Fruit fly (Drosophila melanogaster) whole organism, pupa: ENCODE measurements around the gene Gr93c.

ENCODE experiments used
- CG10348 ChIP-seq: fragments of 200-800 bp; sonication (Bioruptor generic); IDR thresholded peaks from 2 replicates; pipeline ENCODE4 v1.3.6; 2022; ENCODE audit warnings: missing biosample characterization, missing genetic modification characterization
- CG12605 ChIP-seq: fragments of 200-800 bp; sonication (Bioruptor generic); IDR thresholded peaks from 2 replicates; pipeline ENCODE4 v1.3.6; 2022; ENCODE audit warnings: missing biosample characterization, missing genetic modification characterization
- CG13204 ChIP-seq: fragments of 200-800 bp; sonication (Bioruptor generic); optimal IDR thresholded peaks from 2 replicates; lab custom pipeline; 2018; ENCODE audit warnings: missing biosample characterization, mild to moderate bottlenecking, missing genetic modification characterization, moderate library complexity
- CG14655 ChIP-seq: fragments of 200-800 bp; sonication (Bioruptor generic); optimal IDR thresholded peaks from 3 replicates; lab custom pipeline; 2017; ENCODE audit warnings: mild to moderate bottlenecking, missing biosample characterization, missing genetic modification reagents, missing genetic modification characterization
- CG15710 ChIP-seq: fragments of 200-800 bp; sonication (Bioruptor generic); optimal IDR thresholded peaks from 2 replicates; lab custom pipeline; 2018; ENCODE audit warnings: missing biosample characterization, mild to moderate bottlenecking, missing genetic modification characterization, moderate library complexity
- CG17806 ChIP-seq: fragments of 200-800 bp; sonication (Bioruptor generic); optimal IDR thresholded peaks from 2 replicates; lab custom pipeline; 2018; ENCODE audit warnings: missing biosample characterization, mild to moderate bottlenecking, missing genetic modification characterization, moderate library complexity
- CG32121 ChIP-seq: fragments of 200-800 bp; sonication (Bioruptor generic); IDR thresholded peaks from 2 replicates; pipeline ENCODE4 v1.3.6; 2022; ENCODE audit warnings: missing biosample characterization, missing genetic modification characterization
- CG34367 ChIP-seq: fragments of 200-800 bp; sonication (Bioruptor generic); optimal IDR thresholded peaks from 2 replicates; lab custom pipeline; 2018; ENCODE audit warnings: missing biosample characterization, mild to moderate bottlenecking, missing genetic modification characterization
- CG4496 ChIP-seq: fragments of 200-800 bp; sonication (Bioruptor generic); IDR thresholded peaks from 3 replicates; pipeline ENCODE4 v1.3.6; 2022; ENCODE audit warnings: missing biosample characterization, missing genetic modification characterization
- CG8159 ChIP-seq: fragments of 200-800 bp; sonication (Bioruptor generic); optimal IDR thresholded peaks from 3 replicates; lab custom pipeline; 2018; ENCODE audit warnings: missing biosample characterization, mild to moderate bottlenecking, missing genetic modification characterization, moderate library complexity
- CG8301 ChIP-seq: fragments of 200-800 bp; sonication (Bioruptor generic); optimal IDR thresholded peaks from 2 replicates; lab custom pipeline; 2018; ENCODE audit warnings: missing biosample characterization, mild to moderate bottlenecking, missing genetic modification characterization
- CG9948 ChIP-seq: fragments of 200-800 bp; sonication (Bioruptor generic); optimal IDR thresholded peaks from 2 replicates; lab custom pipeline; 2018; ENCODE audit warnings: missing biosample characterization, mild to moderate bottlenecking, missing genetic modification characterization, moderate library complexity
- D1 ChIP-seq: fragments of 200-800 bp; sonication (Bioruptor generic); optimal IDR thresholded peaks from 2 replicates; lab custom pipeline; 2018; ENCODE audit warnings: missing biosample characterization, mild to moderate bottlenecking, missing genetic modification characterization, moderate library complexity
- EcR ChIP-seq: fragments of 200-800 bp; sonication (Bioruptor generic); optimal IDR thresholded peaks from 3 replicates; lab custom pipeline; 2019; ENCODE audit warnings: missing biosample characterization, missing genetic modification characterization, mild to moderate bottlenecking, moderate library complexity, missing genetic modification reagents
- Ets98B ChIP-seq: fragments of 200-800 bp; sonication (Bioruptor generic); IDR thresholded peaks from 2 replicates; pipeline ENCODE4 v1.3.6; 2022; ENCODE audit warnings: missing biosample characterization, missing genetic modification characterization
- Pif1A ChIP-seq: fragments of 200-800 bp; sonication (Bioruptor generic); optimal IDR thresholded peaks from 3 replicates; lab custom pipeline; 2016; ENCODE audit warnings: missing biosample characterization, missing genetic modification characterization
- Pif1B ChIP-seq: fragments of 200-800 bp; sonication (Bioruptor generic); optimal IDR thresholded peaks from 3 replicates; lab custom pipeline; 2016; ENCODE audit warnings: missing biosample characterization, missing genetic modification characterization
- Snoo ChIP-seq: fragments of 200-800 bp; sonication (Bioruptor generic); optimal IDR thresholded peaks from 3 replicates; lab custom pipeline; 2017; ENCODE audit warnings: missing biosample characterization, mild to moderate bottlenecking, missing genetic modification characterization, inconsistent platforms
- fd96Ca ChIP-seq: fragments of 200-800 bp; sonication (Bioruptor generic); IDR thresholded peaks from 3 replicates; pipeline ENCODE4 v1.3.6; 2022; ENCODE audit warnings: missing biosample characterization, missing genetic modification characterization
- gl ChIP-seq: fragments of 200-800 bp; sonication (Bioruptor generic); optimal IDR thresholded peaks from 2 replicates; lab custom pipeline; 2018; ENCODE audit warnings: missing biosample characterization, mild to moderate bottlenecking, missing genetic modification characterization
- rn ChIP-seq: fragments of 200-800 bp; sonication (Bioruptor generic); IDR thresholded peaks from 2 replicates; pipeline ENCODE4 v1.3.6; 2022; ENCODE audit warnings: missing biosample characterization, missing genetic modification characterization

The Gr93c gene

dm6 chr3R:21848271-21848670, 3.2 kb upstream of the Gr93c start:
- TF ChIP-seq Pif1A (GFP tag; lab: Kevin White, UChicago) (no peak), gl (tag; lab: Kevin White, UChicago) (no peak), CG8159 (no peak), CG8301 (tag; lab: Kevin White, UChicago) (no peak), EcR (peak; percentile 53), D1 (no peak), Snoo (no peak), CG32121 (GFP tag; lab: Robert Waterston, UW) (peak; percentile 28; the same call in 1 of the 2 replicates), CG4496 (peak; percentile 27; the same call in 1 of the 3 replicates), CG34367 (tag; lab: Kevin White, UChicago) (no peak), fd96Ca (GFP tag; lab: Robert Waterston, UW) (peak; percentile 36; the same call in 1 of the 3 replicates)

- TF ChIP-seq Ets98B: 0 out of 2 replicates have a peak, but pooled peaks have one; percentile 10
- no peak for TF ChIP-seq EcR
- TF ChIP-seq CG32121 (GFP tag; lab: Robert Waterston, UW): no peak
- no peak for TF ChIP-seq Snoo
- no peak for TF ChIP-seq CG17806 (tag; lab: Kevin White, UChicago)
- TF ChIP-seq CG4496: peak; percentile 65; the same call in 2 of the 3 replicates
Measured at dm6 chr3R:21847438-21847837, 2.4 kb upstream of the Gr93c start.

dm6 chr3R:21846559-21846958, 1.5 kb upstream of the Gr93c start, which contains the start of gene Gr93d:
Gene Gr93d, minus strand, starts transcription at chr3R:21846659.
- TF ChIP-seq Ets98B (no peak), CG12605 (GFP tag; lab: Robert Waterston, UW) (no peak), EcR (no peak), CG32121 (GFP tag; lab: Robert Waterston, UW) (no peak), CG13204 (GFP tag; lab: Kevin White, UChicago) (no peak), Pif1B (GFP tag; lab: Kevin White, UChicago) (no peak)

DNA sequence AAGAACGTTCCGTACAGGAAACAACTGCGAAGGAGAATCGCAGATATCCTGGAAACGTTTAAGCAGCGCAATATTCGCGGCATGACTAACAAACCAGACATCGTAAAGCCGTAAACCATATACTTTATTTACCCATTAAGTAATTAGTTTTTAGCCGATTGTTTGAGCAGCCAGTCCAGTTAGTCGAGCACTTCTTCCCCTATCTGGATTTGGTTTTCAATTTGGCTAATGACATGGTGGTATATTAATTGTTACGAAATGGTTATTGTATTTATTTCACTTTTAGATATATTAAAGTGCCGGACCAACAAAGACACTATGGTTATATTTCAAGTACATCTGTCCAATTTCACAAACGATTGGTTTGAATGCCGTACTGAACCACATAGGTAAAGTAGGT, 1.4 kb downstream of the Gr93c start, which contains the start of gene Gr93b:
Gene Gr93b, minus strand, starts transcription at position 101 of the 400 bp plus-strand sequence.
- TF ChIP-seq EcR: no peak
- no peak for TF ChIP-seq CG8301 (tag; lab: Kevin White, UChicago)
- no peak for TF ChIP-seq Ets98B
- TF ChIP-seq rn (GFP tag; lab: Robert Waterston, UW): no peak
- TF ChIP-seq CG32121 (GFP tag; lab: Robert Waterston, UW): no peak
- no peak for TF ChIP-seq Snoo
- no peak for TF ChIP-seq CG10348
- no peak for TF ChIP-seq D1
- TF ChIP-seq Pif1B (GFP tag; lab: Kevin White, UChicago): no peak
- no peak for TF ChIP-seq Pif1A (GFP tag; lab: Kevin White, UChicago)
- TF ChIP-seq fd96Ca (GFP tag; lab: Robert Waterston, UW): no peak
- no peak for TF ChIP-seq CG9948
- no peak for TF ChIP-seq gl (tag; lab: Kevin White, UChicago)
- TF ChIP-seq CG15710 (tag; lab: Kevin White, UChicago): no peak
- TF ChIP-seq CG14655 (GFP tag; lab: Kevin White, UChicago): no peak
- TF ChIP-seq CG34367 (tag; lab: Kevin White, UChicago): no peak
- no peak for TF ChIP-seq CG8159
- TF ChIP-seq CG13204 (GFP tag; lab: Kevin White, UChicago): no peak
- TF ChIP-seq CG4496: no peak

DNA sequence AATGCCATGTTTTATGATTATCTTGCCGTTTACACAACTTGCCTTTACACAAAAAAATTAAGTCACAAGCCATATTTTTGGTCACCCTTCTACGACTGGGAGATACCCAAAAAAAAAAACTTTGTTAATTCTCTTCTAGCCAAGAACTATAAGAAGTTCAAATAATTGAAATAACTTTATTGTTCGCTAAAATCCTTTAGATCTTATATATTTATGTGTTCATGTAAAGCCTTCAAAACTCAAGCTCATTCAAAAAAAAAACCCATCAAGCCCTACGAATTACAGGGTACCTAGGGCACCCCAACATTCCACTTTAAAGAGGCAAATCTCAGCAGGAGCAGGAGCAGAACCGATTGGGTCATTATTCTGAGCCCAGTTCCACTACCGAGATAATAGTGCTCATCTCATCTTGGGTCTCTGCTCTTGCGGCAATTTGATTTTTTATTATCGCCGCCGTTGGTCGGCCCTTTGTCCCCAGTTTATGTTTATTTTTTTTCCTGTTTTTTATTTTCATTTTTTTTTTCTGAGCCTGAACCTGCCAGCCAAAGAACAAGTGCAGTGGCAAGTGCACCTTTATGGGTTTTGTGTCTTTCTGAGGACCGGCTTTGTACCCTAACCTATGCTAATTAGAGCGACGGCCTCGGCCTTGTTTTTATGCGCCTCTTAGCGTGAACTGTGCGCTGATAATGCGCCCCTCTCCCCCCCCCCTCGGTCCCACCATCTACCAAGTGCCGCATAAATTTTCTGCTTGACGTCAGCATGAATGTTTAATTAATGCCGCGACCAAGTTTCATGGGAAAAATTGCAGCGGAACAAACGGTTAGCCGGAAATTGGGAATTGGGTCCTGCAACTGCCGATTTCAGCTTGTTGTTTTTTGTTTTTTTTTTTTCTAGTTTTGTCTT, 3.3 kb downstream of the Gr93c start:
- TF ChIP-seq fd96Ca (GFP tag; lab: Robert Waterston, UW): no peak
- TF ChIP-seq CG13204 (GFP tag; lab: Kevin White, UChicago): peak; percentile 16
- TF ChIP-seq CG15710 (tag; lab: Kevin White, UChicago): peak; percentile 29
- peak; percentile 55 for TF ChIP-seq EcR
- no peak for TF ChIP-seq gl (tag; lab: Kevin White, UChicago)
- TF ChIP-seq CG4496: no peak
- TF ChIP-seq CG8159: peak; percentile 69
- peak; percentile 42 for TF ChIP-seq CG9948
- no peak for TF ChIP-seq CG12605 (GFP tag; lab: Robert Waterston, UW)
- TF ChIP-seq CG14655 (GFP tag; lab: Kevin White, UChicago): no peak
- no peak for TF ChIP-seq CG34367 (tag; lab: Kevin White, UChicago)
- no peak for TF ChIP-seq rn (GFP tag; lab: Robert Waterston, UW)
- no peak for TF ChIP-seq D1
- no peak for TF ChIP-seq Pif1B (GFP tag; lab: Kevin White, UChicago)
- peak; percentile 41 for TF ChIP-seq CG17806 (tag; lab: Kevin White, UChicago)
- TF ChIP-seq CG10348: no peak
- no peak for TF ChIP-seq CG8301 (tag; lab: Kevin White, UChicago)
- TF ChIP-seq CG32121 (GFP tag; lab: Robert Waterston, UW): no peak
- no peak for TF ChIP-seq Snoo
- no peak for TF ChIP-seq Pif1A (GFP tag; lab: Kevin White, UChicago)
- TF ChIP-seq Ets98B: no peak

DNA sequence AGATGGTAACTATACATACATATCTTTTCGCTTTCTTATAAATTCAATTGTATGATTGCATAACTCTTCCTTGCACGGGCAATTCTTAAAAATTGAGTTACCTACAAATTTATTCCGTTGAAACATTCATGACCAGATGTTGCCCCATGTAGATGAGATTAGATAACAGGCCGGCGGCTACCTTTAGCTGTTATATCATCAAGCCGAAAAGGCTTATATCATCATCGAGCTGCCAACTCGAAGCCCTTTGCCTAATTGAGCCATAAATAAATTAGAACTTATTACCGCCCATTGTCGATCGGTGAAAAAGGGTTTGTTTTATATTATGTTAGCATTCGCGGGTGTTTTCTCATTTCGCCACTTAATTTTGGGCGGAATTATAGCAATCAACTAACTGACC, 4.6 kb downstream of the Gr93c start:
- TF ChIP-seq CG15710 (tag; lab: Kevin White, UChicago) (no peak), Pif1B (GFP tag; lab: Kevin White, UChicago) (no peak), fd96Ca (GFP tag; lab: Robert Waterston, UW) (no peak), CG34367 (tag; lab: Kevin White, UChicago) (no peak), D1 (no peak), Ets98B (no peak), rn (GFP tag; lab: Robert Waterston, UW) (no peak), CG8301 (tag; lab: Kevin White, UChicago) (no peak), CG17806 (tag; lab: Kevin White, UChicago) (no peak), CG4496 (no peak), Pif1A (GFP tag; lab: Kevin White, UChicago) (no peak), CG8159 (no peak), Snoo (no peak), gl (tag; lab: Kevin White, UChicago) (no peak)
